Worm (Caenorhabditis elegans): ENCODE measurements around the gene math-40.

DNA sequence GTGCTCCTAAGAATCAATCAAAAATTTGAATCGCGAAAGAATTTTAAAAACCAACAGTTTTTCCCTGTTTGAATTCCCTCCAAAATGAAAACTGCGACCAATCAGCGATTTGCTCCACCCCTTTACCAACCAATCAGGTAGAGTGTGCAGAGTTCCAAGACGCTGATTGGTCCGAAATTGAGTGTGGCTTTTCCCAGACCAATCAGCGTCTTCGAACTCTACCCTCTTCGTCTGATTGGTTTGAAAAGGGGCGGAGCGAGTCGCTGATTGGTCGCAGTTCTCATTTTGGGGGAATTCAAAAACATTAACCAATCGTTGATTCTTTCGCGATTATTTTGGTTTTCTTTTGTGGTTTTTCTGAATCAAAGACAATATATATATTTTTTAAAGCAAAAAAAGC, 14.1 kb downstream of the math-40 start:
- no peak for TF ChIP-seq nhr-237 (tag; optimal IDR thresholded peaks at IDR 0.05)
- no peak for TF ChIP-seq egl-27 (tag; optimal IDR thresholded peaks at IDR 0.05)
- TF ChIP-seq fos-1 (tag; optimal IDR thresholded peaks at IDR 0.05): no peak
- no peak for TF ChIP-seq aly-2 (tag; optimal IDR thresholded peaks at IDR 0.05)
- no peak for TF ChIP-seq nhr-76 (tag; optimal IDR thresholded peaks at IDR 0.05)
- no peak for TF ChIP-seq ama-1 (optimal IDR thresholded peaks at IDR 0.05)
- no peak for TF ChIP-seq zag-1 (tag; optimal IDR thresholded peaks at IDR 0.05)
